Worm (Caenorhabditis elegans) whole organism, L4/young adult: ENCODE results near the gene srsx-16.

Experiments used
- dao-5 ChIP-seq: sonication (generic microtip); optimal IDR thresholded peaks from 2 replicates; lab custom pipeline; 2016; ENCODE audit warnings: missing genotype, missing genetic modification characterization, moderate library complexity, missing compliant biosample characterization
- him-1 ChIP-seq: sonication (generic microtip); optimal IDR thresholded peaks from 2 replicates; lab custom pipeline; 2016; ENCODE audit warnings: missing genotype, missing genetic modification reagents, missing genetic modification characterization, missing compliant biosample characterization

DNA sequence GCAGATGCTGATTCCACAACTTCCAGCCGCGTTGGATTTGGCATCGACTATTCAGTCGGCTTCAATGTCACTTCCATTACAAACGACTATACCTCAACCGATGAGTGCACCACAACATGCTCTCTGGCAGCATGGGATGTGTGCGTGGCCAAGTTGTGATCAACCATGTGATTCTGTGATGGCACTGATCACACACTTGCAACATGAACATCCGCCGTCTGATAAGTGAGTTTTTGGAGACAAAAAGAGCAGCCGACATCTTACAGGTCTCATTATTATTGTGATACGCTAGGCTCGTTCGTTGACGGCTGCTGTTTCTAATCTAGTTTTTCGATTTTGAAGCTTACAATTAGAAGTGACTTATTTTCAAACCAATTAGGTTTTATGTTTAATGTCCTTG lies 17.1 kb downstream of the srsx-16 start:
- TF ChIP-seq him-1 (tag; lab: Kevin White, UChicago) (no peak), dao-5 (tag; lab: Kevin White, UChicago) (no peak)
